Worm (Caenorhabditis elegans): ENCODE results near the gene str-113.

str-113 gene

ce11 chrV:3644193-3644693 lies 22.5 kb downstream of the str-113 start, which contains the start of gene F59B1.8:
F59B1.8 (minus strand) TSS chrV:3644243.
- TF ChIP-seq zip-8 (tag; optimal IDR thresholded peaks at IDR 0.05) (peak; percentile 54), mls-2 (tag; optimal IDR thresholded peaks at IDR 0.05) (no peak), elt-3 (tag; optimal IDR thresholded peaks at IDR 0.05) (no peak), nhr-237 (tag; optimal IDR thresholded peaks at IDR 0.05) (no peak), nhr-2 (tag; optimal IDR thresholded peaks at IDR 0.05) (peak; percentile 45), elt-1 (tag; optimal IDR thresholded peaks at IDR 0.05; ENCODE audit: borderline replicate concordance, insufficient read depth) (no peak), bed-3 (GFP tag; optimal IDR thresholded peaks at IDR 0.05) (no peak), unc-62 (GFP tag; optimal IDR thresholded peaks at IDR 0.05) (peak; percentile 2), nhr-76 (tag; optimal IDR thresholded peaks at IDR 0.05) (no peak), drap-1 (GFP tag; optimal IDR thresholded peaks at IDR 0.05) (no peak), blmp-1 (tag; optimal IDR thresholded peaks at IDR 0.05) (no peak)

ce11 chrV:3639873-3640272 lies 26.9 kb downstream of the str-113 start:
- no peak for TF ChIP-seq ces-1 (GFP tag; optimal IDR thresholded peaks at IDR 0.05)
- no peak for TF ChIP-seq sem-2 (GFP tag; optimal IDR thresholded peaks at IDR 0.05)
- no peak for TF ChIP-seq bed-3 (GFP tag; optimal IDR thresholded peaks at IDR 0.05)
- TF ChIP-seq snpc-4 (tag; optimal IDR thresholded peaks at IDR 0.05), result no peak
- no peak for TF ChIP-seq nhr-2 (tag; optimal IDR thresholded peaks at IDR 0.05)
- no peak for TF ChIP-seq cnd-1 (tag; optimal IDR thresholded peaks at IDR 0.05)
- no peak for TF ChIP-seq nhr-237 (tag; optimal IDR thresholded peaks at IDR 0.05)
- TF ChIP-seq sptf-1 (tag; optimal IDR thresholded peaks at IDR 0.05), result no peak
- TF ChIP-seq ceh-43 (GFP tag; optimal IDR thresholded peaks at IDR 0.05), result no peak
- TF ChIP-seq mls-2 (tag; optimal IDR thresholded peaks at IDR 0.05), result no peak
- TF ChIP-seq M03D4.4 (tag; optimal IDR thresholded peaks at IDR 0.05), result no peak
- no peak for TF ChIP-seq tbx-8 (GFP tag; optimal IDR thresholded peaks at IDR 0.05)
- no peak for TF ChIP-seq elt-3 (tag; optimal IDR thresholded peaks at IDR 0.05)
- TF ChIP-seq mab-5 (tag; optimal IDR thresholded peaks at IDR 0.05), result no peak
- no peak for TF ChIP-seq ceh-39 (tag; optimal IDR thresholded peaks at IDR 0.05)
- no peak for TF ChIP-seq unc-39 (tag; optimal IDR thresholded peaks at IDR 0.05)
- TF ChIP-seq pha-4 (tag; optimal IDR thresholded peaks at IDR 0.05), result no peak

DNA sequence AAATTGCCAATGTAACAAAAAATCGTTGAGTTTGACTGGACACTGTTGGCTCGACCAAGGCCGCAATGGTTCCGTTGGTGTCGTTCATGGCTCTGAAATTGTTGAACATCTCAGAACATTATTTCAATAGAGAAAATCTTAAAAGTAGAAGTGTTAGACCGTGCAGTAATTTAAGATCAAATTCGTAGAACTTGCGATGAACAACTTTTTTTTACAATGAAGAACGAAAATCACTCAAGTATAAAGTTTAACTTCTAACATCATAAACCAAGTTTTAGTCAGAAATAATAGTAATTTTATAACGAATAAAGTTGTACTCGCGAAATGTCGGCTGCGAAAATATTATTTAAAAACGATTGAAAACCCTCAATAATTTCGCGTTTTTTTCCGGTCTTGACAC lies 29.7 kb downstream of the str-113 start, which contains the start of gene srx-41:
Gene srx-41 (minus strand): TSS at position 101 of the 400 bp plus-strand sequence.
- TF ChIP-seq snpc-4 (tag; optimal IDR thresholded peaks at IDR 0.05) (no peak), ztf-11 (tag; optimal IDR thresholded peaks at IDR 0.05) (no peak), nhr-28 (tag; optimal IDR thresholded peaks at IDR 0.05) (no peak)

ce11 chrV:3634293-3635016 lies 32.3 kb downstream of the str-113 start:
- TF ChIP-seq lsy-2 (tag; optimal IDR thresholded peaks at IDR 0.05), result no peak
- no peak for TF ChIP-seq ceh-83 (GFP tag; optimal IDR thresholded peaks at IDR 0.05)

DNA sequence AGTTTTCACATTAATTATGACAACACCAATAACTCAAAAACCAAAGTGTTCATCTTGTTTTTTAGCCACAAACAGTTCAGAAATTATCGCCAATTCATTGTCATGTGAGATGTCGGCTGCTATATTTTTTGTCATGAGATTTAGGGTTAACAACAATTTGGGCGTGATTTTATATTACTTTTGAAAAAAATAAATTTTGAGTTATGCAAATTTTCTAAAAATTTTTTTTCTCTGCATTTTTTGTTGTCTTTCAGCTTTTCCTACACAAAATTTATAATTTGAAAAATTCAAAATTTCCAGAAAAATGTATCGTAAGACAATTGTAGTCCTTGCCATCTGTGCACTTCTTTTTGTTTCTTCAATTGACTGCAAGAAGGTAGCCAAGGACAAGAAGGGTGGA lies 33.7 kb downstream of the str-113 start, which contains the start of gene F59B1.2:
Gene F59B1.2 (plus strand): TSS at position 301 of the 400 bp plus-strand sequence.
- TF ChIP-seq elt-1 (tag; optimal IDR thresholded peaks at IDR 0.05; ENCODE audit: borderline replicate concordance, insufficient read depth) (no peak), pha-4 (tag; optimal IDR thresholded peaks at IDR 0.05) (no peak), mab-5 (tag; optimal IDR thresholded peaks at IDR 0.05) (no peak)

ce11 chrV:3632249-3633030 lies 34.3 kb downstream of the str-113 start:
- no peak for TF ChIP-seq blmp-1 (tag; optimal IDR thresholded peaks at IDR 0.05)
- TF ChIP-seq ceh-43 (GFP tag; optimal IDR thresholded peaks at IDR 0.05), result no peak
- TF ChIP-seq unc-39 (tag; optimal IDR thresholded peaks at IDR 0.05), result no peak
- no peak for TF ChIP-seq drap-1 (GFP tag; optimal IDR thresholded peaks at IDR 0.05)
- TF ChIP-seq pha-4 (tag; optimal IDR thresholded peaks at IDR 0.05), result no peak
- no peak for TF ChIP-seq zip-8 (tag; optimal IDR thresholded peaks at IDR 0.05)
- TF ChIP-seq nhr-2 (tag; optimal IDR thresholded peaks at IDR 0.05), result no peak
- TF ChIP-seq tbx-8 (GFP tag; optimal IDR thresholded peaks at IDR 0.05), result no peak
